Fruit fly (Drosophila melanogaster): ENCODE results near the gene CG5191.

The CG5191 gene

dm6 chr3R:20588480-20588785 is 27.8 kb downstream of the CG5191 start, which contains the start of gene Srp72:
Srp72 (plus strand) TSS chr3R:20588711.
- TF ChIP-seq tj (GFP tag; optimal IDR thresholded peaks at IDR 0.05) = no peak
- TF ChIP-seq Crg-1 (GFP tag; optimal IDR thresholded peaks at IDR 0.05) = peak; percentile 19
- TF ChIP-seq cic (GFP tag; optimal IDR thresholded peaks at IDR 0.05) = no peak
- TF ChIP-seq ovo (GFP tag; optimal IDR thresholded peaks at IDR 0.05) = no peak
- TF ChIP-seq CG5204 (GFP tag; optimal IDR thresholded peaks at IDR 0.05) = no peak
- TF ChIP-seq kay (GFP tag; ENCODE audit: borderline replicate concordance) = no peak
- peak; percentile 23 for TF ChIP-seq Clk (GFP tag; optimal IDR thresholded peaks at IDR 0.05)
- no peak for TF ChIP-seq Hr96 (GFP tag; optimal IDR thresholded peaks at IDR 0.05)
- TF ChIP-seq cnc (optimal IDR thresholded peaks at IDR 0.05) = no peak
- peak; percentile 51 for TF ChIP-seq CG11617 (GFP tag; optimal IDR thresholded peaks at IDR 0.05)
- TF ChIP-seq Mnt (GFP tag; optimal IDR thresholded peaks at IDR 0.05) = peak; percentile 40
- TF ChIP-seq CG14711 (tag; optimal IDR thresholded peaks at IDR 0.05) = peak; percentile 38
- TF ChIP-seq CG1620 (GFP tag; optimal IDR thresholded peaks at IDR 0.05) = peak; percentile 35
- peak; percentile 36 for TF ChIP-seq CG7101 (tag; optimal IDR thresholded peaks at IDR 0.05)
- TF ChIP-seq toe (GFP tag; optimal IDR thresholded peaks at IDR 0.05) = no peak
- peak; percentile 21 for TF ChIP-seq pad (GFP tag; optimal IDR thresholded peaks at IDR 0.05)
- peak; percentile 22 for TF ChIP-seq CG12768 (GFP tag; optimal IDR thresholded peaks at IDR 0.05)
- TF ChIP-seq CG7045 (GFP tag; optimal IDR thresholded peaks at IDR 0.05) = peak; percentile 42
- TF ChIP-seq bab1 (GFP tag; optimal IDR thresholded peaks at IDR 0.05) = peak; percentile 44
- peak; percentile 1 for TF ChIP-seq CG33017 (tag; optimal IDR thresholded peaks at IDR 0.05)

DNA sequence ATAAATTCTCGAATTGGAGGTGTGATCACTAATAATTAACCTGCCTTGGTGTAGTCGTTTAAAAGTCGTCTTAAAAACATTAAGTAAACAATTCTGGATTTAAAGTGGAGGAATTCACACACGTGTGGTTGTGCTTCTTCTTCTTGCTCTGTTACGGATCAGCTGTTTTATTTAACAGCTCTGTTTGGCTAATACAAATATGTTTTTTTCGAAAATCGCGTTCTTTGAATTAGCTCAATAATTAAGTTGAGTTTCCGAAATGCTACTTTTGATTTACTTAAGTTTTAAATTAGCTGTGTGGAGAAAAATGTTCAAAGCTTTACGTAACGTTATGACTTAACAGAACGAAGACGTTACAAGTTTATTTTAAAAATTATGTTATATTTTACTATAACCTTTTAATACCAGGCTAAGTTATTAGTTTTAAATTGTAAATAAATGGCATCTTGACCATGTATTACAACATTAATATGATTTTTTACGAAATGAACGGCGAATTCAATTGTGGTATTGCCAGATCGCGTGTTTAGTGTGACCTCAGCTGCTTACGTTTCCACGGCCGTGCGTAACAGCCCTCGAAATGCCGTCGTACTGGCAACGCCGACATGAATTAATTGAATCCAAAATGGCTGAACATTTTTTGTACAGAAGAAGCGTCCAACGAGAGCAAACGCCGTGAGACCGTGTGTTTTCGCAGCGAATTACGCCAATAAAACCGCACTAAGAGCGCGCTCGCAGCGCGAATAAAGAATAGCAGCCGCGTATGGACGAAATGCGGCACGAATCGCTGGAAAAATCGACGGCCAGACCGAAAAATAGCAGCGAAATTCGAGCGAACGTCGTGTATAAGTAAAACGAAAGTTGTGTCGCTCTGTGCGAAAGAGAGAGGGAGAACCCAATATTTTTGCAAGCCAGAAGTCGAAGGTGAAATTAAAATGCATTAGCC is 32.1 kb downstream of the CG5191 start, which contains the start of the genes Pus1 and bon:
Gene Pus1 (minus strand): TSS at position 155 of the 946 bp plus-strand sequence.
Gene bon (plus strand): TSS at position 623 of the 946 bp plus-strand sequence.
- TF ChIP-seq Mnt (GFP tag; optimal IDR thresholded peaks at IDR 0.05) (peak; percentile 80), kay (GFP tag; ENCODE audit: borderline replicate concordance) (no peak), bab1 (GFP tag; optimal IDR thresholded peaks at IDR 0.05) (peak; percentile 18), CG7045 (GFP tag; optimal IDR thresholded peaks at IDR 0.05) (no peak), Clk (GFP tag; optimal IDR thresholded peaks at IDR 0.05) (no peak), CG1620 (GFP tag; optimal IDR thresholded peaks at IDR 0.05) (peak; percentile 41), tj (GFP tag; optimal IDR thresholded peaks at IDR 0.05) (no peak), Crg-1 (GFP tag; optimal IDR thresholded peaks at IDR 0.05) (no peak), CG11617 (GFP tag; optimal IDR thresholded peaks at IDR 0.05) (peak; percentile 38), CG7101 (tag; optimal IDR thresholded peaks at IDR 0.05) (peak; percentile 4)

dm6 chr3R:20593463-20593838 is 32.8 kb downstream of the CG5191 start:
- TF ChIP-seq cnc (optimal IDR thresholded peaks at IDR 0.05) (no peak), CG5204 (GFP tag; optimal IDR thresholded peaks at IDR 0.05) (no peak), cic (GFP tag; optimal IDR thresholded peaks at IDR 0.05) (no peak), CG33017 (tag; optimal IDR thresholded peaks at IDR 0.05) (no peak)

- TF ChIP-seq ovo (GFP tag; optimal IDR thresholded peaks at IDR 0.05) (no peak), bab1 (GFP tag; optimal IDR thresholded peaks at IDR 0.05) (peak; percentile 87), CG7101 (tag; optimal IDR thresholded peaks at IDR 0.05) (peak; percentile 84), Hr96 (GFP tag; optimal IDR thresholded peaks at IDR 0.05) (no peak), Clk (GFP tag; optimal IDR thresholded peaks at IDR 0.05) (peak; percentile 15), CG7045 (GFP tag; optimal IDR thresholded peaks at IDR 0.05) (peak; percentile 74), pad (GFP tag; optimal IDR thresholded peaks at IDR 0.05) (peak; percentile 66), CG14711 (tag; optimal IDR thresholded peaks at IDR 0.05) (peak; percentile 86), CG12768 (GFP tag; optimal IDR thresholded peaks at IDR 0.05) (peak; percentile 72), kay (GFP tag; ENCODE audit: borderline replicate concordance) (no peak), cnc (optimal IDR thresholded peaks at IDR 0.05) (no peak), toe (GFP tag; optimal IDR thresholded peaks at IDR 0.05) (no peak), CG11617 (GFP tag; optimal IDR thresholded peaks at IDR 0.05) (peak; percentile 79), cic (GFP tag; optimal IDR thresholded peaks at IDR 0.05) (no peak), CG1620 (GFP tag; optimal IDR thresholded peaks at IDR 0.05) (no peak), CG5204 (GFP tag; optimal IDR thresholded peaks at IDR 0.05) (no peak), Crg-1 (GFP tag; optimal IDR thresholded peaks at IDR 0.05) (no peak), Mnt (GFP tag; optimal IDR thresholded peaks at IDR 0.05) (no peak), CG33017 (tag; optimal IDR thresholded peaks at IDR 0.05) (peak; percentile 84), tj (GFP tag; optimal IDR thresholded peaks at IDR 0.05) (peak; percentile 51)
These were observed 33.8 kb downstream of the CG5191 start for dm6 chr3R:20594194-20595144.

DNA sequence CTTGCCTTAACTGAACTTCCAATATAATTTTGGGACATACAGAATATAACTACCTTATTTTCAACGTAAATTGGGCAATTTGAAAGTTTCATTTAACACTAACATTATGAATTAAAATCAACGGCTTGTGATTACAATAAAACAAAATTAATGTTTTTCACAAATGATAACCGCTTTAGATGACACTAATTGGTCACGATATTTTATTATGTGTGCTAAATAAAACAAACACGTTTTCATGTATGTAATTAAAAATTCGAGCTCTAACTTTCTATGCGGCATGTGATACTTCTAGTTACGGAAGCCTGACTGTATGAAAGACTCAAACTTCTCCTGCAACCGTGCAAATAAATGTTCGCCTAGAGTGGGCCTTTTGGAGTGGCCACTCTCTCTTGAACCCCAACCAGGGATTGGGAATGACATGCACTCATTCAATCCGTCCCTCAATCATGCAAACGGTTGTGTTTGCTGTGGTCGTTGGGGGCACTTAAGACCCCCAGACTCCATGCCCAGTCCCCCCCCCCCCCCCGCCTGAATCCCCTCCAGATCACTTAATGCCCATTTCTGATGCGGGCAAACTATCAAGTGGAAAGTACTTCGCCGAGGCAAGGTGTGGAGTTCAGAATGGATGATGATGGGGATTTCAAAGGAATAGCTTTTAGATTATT is 34.6 kb downstream of the CG5191 start:
- TF ChIP-seq Crg-1 (GFP tag; optimal IDR thresholded peaks at IDR 0.05) (no peak), CG5204 (GFP tag; optimal IDR thresholded peaks at IDR 0.05) (no peak), CG12768 (GFP tag; optimal IDR thresholded peaks at IDR 0.05) (no peak), CG14711 (tag; optimal IDR thresholded peaks at IDR 0.05) (no peak)

Measured in whole organism, adult.